Worm (Caenorhabditis elegans) whole organism, L2 larva: ENCODE measurements around the gene srh-245.

Experiments used
- dmd-4 ChIP-seq: sonication (generic microtip); optimal IDR thresholded peaks from 2 replicates; lab custom pipeline; 2017; ENCODE audit warnings: missing biosample characterization, missing genetic modification characterization
- egl-27 ChIP-seq: sonication (generic microtip); optimal IDR thresholded peaks from 3 replicates; lab custom pipeline; 2017; ENCODE audit warnings: missing biosample characterization, missing genetic modification reagents, missing genetic modification characterization
- lin-13 ChIP-seq: fragments of 150-350 bp; optimal IDR thresholded peaks from 2 replicates; lab custom pipeline; 2014; ENCODE audit warnings: missing biosample characterization, missing genetic modification reagents, missing genetic modification characterization
- nhr-23 ChIP-seq: fragments of 150-350 bp; optimal IDR thresholded peaks from 2 replicates; lab custom pipeline; 2014; ENCODE audit warnings: missing biosample characterization, missing genetic modification reagents, missing genetic modification characterization
- ztf-11 ChIP-seq: sonication (generic microtip); optimal IDR thresholded peaks from 2 replicates; lab custom pipeline; 2017; ENCODE audit warnings: missing biosample characterization, missing genetic modification characterization

DNA sequence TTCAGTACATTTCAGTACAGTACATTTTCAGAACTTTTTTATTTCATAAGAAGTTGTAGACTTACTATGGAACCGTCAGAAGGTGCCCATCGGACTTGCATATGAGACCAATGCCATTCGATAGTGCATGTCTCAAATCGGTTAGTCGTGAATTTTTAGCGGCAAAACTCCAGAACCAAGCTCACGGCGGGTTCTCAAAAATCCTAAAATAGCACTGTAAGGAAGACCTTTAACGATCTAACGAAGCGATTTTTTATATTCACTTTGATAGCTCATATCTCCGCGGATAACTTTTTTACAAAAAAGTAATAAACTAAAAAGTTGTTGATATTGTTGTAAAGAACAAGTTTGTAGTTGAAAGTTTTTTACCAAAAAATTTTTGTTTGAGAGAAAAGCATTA is 18.5 kb upstream of the srh-245 start, which contains the start of gene sru-25:
- TF ChIP-seq lin-13 (no peak), ztf-11 (tag; lab: Kevin White, UChicago) (no peak), nhr-23 (tag; lab: Kevin White, UChicago) (no peak), dmd-4 (tag; lab: Kevin White, UChicago) (no peak), egl-27 (tag; lab: Kevin White, UChicago) (no peak)
